Worm (Caenorhabditis elegans): ENCODE data around the gene F09G8.7.

DNA sequence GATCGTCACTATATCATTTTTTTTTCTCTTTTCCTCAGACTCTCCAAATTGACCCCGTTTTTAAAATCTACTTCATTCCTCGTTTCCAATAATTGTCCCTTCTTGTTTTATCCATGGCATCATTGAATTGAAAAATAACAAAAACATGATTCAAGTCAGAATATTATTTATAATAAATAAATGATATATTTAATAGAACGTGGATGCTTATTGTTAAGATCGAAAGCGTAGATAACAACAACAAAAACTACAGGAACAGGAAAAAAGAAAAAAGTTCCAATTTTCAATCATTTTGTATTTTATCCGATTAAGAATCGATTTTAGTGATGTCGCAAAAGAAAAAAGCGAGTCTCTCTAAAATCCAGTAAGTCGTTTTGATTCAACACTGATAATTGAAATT, 44.2 kb upstream of the F09G8.7 start, which contains the start of gene F10E9.2:
- TF ChIP-seq ref-1 (GFP tag; conservative IDR thresholded peaks at IDR 0.05) (no peak), med-1 (GFP tag; optimal IDR thresholded peaks at IDR 0.05; ENCODE audit: insufficient read depth) (no peak), flt-1 (GFP tag; IDR thresholded peaks at IDR 0.05) (no peak), klf-2 (GFP tag; conservative IDR thresholded peaks at IDR 0.05) (no peak), ztf-23 (GFP tag; IDR thresholded peaks at IDR 0.05) (no peak), tab-1 (GFP tag; IDR thresholded peaks at IDR 0.05) (no peak), T22C8.4 (GFP tag; IDR thresholded peaks at IDR 0.05) (no peak), cog-1 (tag; optimal IDR thresholded peaks at IDR 0.05) (no peak), ztf-29 (GFP tag; IDR thresholded peaks at IDR 0.05) (no peak)

Data from whole organism, midembryonic.